Fruit fly (Drosophila melanogaster): ENCODE measurements around the gene CG13946.

CG13946 gene

DNA sequence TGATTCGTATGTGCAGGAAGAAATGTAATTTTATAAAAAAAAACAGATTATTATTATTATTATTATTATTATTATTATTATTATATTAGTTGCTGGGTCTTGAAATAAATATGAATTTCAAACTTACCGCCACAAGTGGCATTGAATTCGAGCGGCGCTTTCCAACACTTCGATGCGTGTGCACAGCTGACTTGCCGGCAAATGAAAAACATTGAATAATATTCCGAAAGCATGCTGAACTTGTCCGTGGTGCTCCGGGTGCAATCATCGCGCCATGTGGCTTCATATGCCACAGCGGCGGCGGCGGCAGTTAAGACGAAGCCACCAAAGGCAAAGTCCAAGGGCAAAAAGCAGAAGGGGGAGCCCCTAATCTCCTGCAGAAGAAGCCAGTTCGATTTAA, 35.1 kb downstream of the CG13946 start, which contains the start of gene Dbp21E2:
Gene Dbp21E2 (plus strand): TSS at position 180 of the 400 bp plus-strand sequence.
- TF ChIP-seq E2f2 (GFP tag; IDR thresholded peaks at IDR 0.05) (peak; percentile 93), CG11093 (GFP tag; IDR thresholded peaks at IDR 0.05) (no peak), CG1603 (tag; optimal IDR thresholded peaks at IDR 0.05) (no peak), sug (tag; optimal IDR thresholded peaks at IDR 0.05) (no peak), CG15514 (GFP tag; optimal IDR thresholded peaks at IDR 0.05) (peak; percentile 11), wor (GFP tag; IDR thresholded peaks at IDR 0.05) (no peak), ttk (GFP tag; IDR thresholded peaks at IDR 0.05) (no peak), MESR4 (GFP tag; optimal IDR thresholded peaks at IDR 0.05) (peak; percentile 38), Dll (GFP tag; IDR thresholded peaks at IDR 0.05; ENCODE audit: partially characterized antibody) (peak; percentile 18; the same call in 1 of the 4 replicates), crp (GFP tag; optimal IDR thresholded peaks at IDR 0.05) (peak in 1 of 2 experiments; percentile 84), pzg (GFP tag; optimal IDR thresholded peaks at IDR 0.05) (peak; percentile 24), Pdp1 (GFP tag; optimal IDR thresholded peaks at IDR 0.05) (peak in 1 of 2 experiments; percentile 87), sd (tag; optimal IDR thresholded peaks at IDR 0.05) (no peak), Dp (GFP tag; optimal IDR thresholded peaks at IDR 0.05) (peak; percentile 84), CG2202 (tag; optimal IDR thresholded peaks at IDR 0.05) (no peak), CG10267 (tag; optimal IDR thresholded peaks at IDR 0.05) (peak; percentile 83), CG2120 (GFP tag; optimal IDR thresholded peaks at IDR 0.05) (peak; percentile 1), chinmo (GFP tag; IDR thresholded peaks at IDR 0.05; ENCODE audit: partially characterized antibody) (0 out of 4 replicates have a peak, but pooled peaks have one; percentile 6), unc-4 (GFP tag; IDR thresholded peaks at IDR 0.05; ENCODE audit: partially characterized antibody) (0 out of 2 replicates have a peak, but pooled peaks have one; percentile 17), NC2β (GFP tag; optimal IDR thresholded peaks at IDR 0.05) (no peak), MBD-R2 (GFP tag; IDR thresholded peaks at IDR 0.05) (peak; percentile 74), otp (GFP tag; IDR thresholded peaks at IDR 0.05) (no peak), ci (GFP tag; IDR thresholded peaks at IDR 0.05) (peak; percentile 13; the same call in 1 of the 3 replicates), CG34422 (GFP tag; IDR thresholded peaks at IDR 0.05) (peak; percentile 34; the same call in 1 of the 3 replicates), Sry-δ (GFP tag; optimal IDR thresholded peaks at IDR 0.05) (no peak), ato (GFP tag; IDR thresholded peaks at IDR 0.05; ENCODE audit: partially characterized antibody) (no peak), CG31388 (GFP tag; optimal IDR thresholded peaks at IDR 0.05) (no peak), amos (GFP tag; IDR thresholded peaks at IDR 0.05; ENCODE audit: partially characterized antibody) (no peak), mam (GFP tag; optimal IDR thresholded peaks at IDR 0.05) (no peak), CG10959 (GFP tag; IDR thresholded peaks at IDR 0.05) (no peak), CG12659 (GFP tag; optimal IDR thresholded peaks at IDR 0.05) (no peak), Abd-B (GFP tag; optimal IDR thresholded peaks at IDR 0.05) (no peak), CG3407 (GFP tag; optimal IDR thresholded peaks at IDR 0.05) (no peak), CG16779 (GFP tag; IDR thresholded peaks at IDR 0.05) (no peak), Gug (GFP tag; IDR thresholded peaks at IDR 0.05) (no peak)

dm6 chr2L:815785-816389, 39.6 kb downstream of the CG13946 start, which contains the start of the genes Saf6 and Pex12:
Saf6 (minus strand) TSS chr2L:815950.
Pex12 (plus strand) TSS chr2L:815993.
- TF ChIP-seq D (optimal IDR thresholded peaks at IDR 0.05), result peak; percentile 48
- TF ChIP-seq D (GFP tag; optimal IDR thresholded peaks at IDR 0.05), result no peak
- peak; percentile 16 for TF ChIP-seq Sin3A (optimal IDR thresholded peaks at IDR 0.05)
- TF ChIP-seq inv (GFP tag; IDR thresholded peaks at IDR 0.05; ENCODE audit: partially characterized antibody), result peak; percentile 68
- TF ChIP-seq HmgZ (tag; optimal IDR thresholded peaks at IDR 0.05), result peak; percentile 37
- peak; percentile 91 for TF ChIP-seq Sry-β (GFP tag; optimal IDR thresholded peaks at IDR 0.05)
- TF ChIP-seq CG14710 (tag; optimal IDR thresholded peaks at IDR 0.05), result peak; percentile 21
- TF ChIP-seq CG4617 (GFP tag; optimal IDR thresholded peaks at IDR 0.05; ENCODE audit: borderline replicate concordance), result peak; percentile 70
- TF ChIP-seq CG12659 (GFP tag; optimal IDR thresholded peaks at IDR 0.05), result peak; percentile 12
- no peak for TF ChIP-seq nerfin-1 (tag; optimal IDR thresholded peaks at IDR 0.05)
- TF ChIP-seq Dll (GFP tag; IDR thresholded peaks at IDR 0.05; ENCODE audit: partially characterized antibody), result peak; percentile 89
- peak; percentile 85; the same call in 2 of the 3 replicates for TF ChIP-seq Opbp (GFP tag; IDR thresholded peaks at IDR 0.05; ENCODE audit: partially characterized antibody)
- peak; percentile 76 for TF ChIP-seq hbn (GFP tag; IDR thresholded peaks at IDR 0.05; ENCODE audit: partially characterized antibody)
- TF ChIP-seq CG10267 (tag; optimal IDR thresholded peaks at IDR 0.05), result peak; percentile 20
- TF ChIP-seq row (GFP tag; IDR thresholded peaks at IDR 0.05), result peak; percentile 47
- TF ChIP-seq MESR4 (GFP tag; optimal IDR thresholded peaks at IDR 0.05), result peak; percentile 41
- peak; percentile 15 for TF ChIP-seq Myb (GFP tag; optimal IDR thresholded peaks at IDR 0.05)
- peak; percentile 80 for TF ChIP-seq HLH4C (GFP tag; IDR thresholded peaks at IDR 0.05; ENCODE audit: partially characterized antibody)

All from whole organism, embryonic.